Worm (Caenorhabditis elegans) whole organism, midembryonic: Measurements from ENCODE around the gene ZK6.6.

Experiments
- T22C8.4 ChIP-seq: fragments of 200-800 bp; sonication (Bioruptor generic); IDR thresholded peaks from 2 replicates; pipeline ENCODE4 v1.3.6; 2022; ENCODE audit warnings: missing genetic modification characterization, missing compliant biosample characterization
- cog-1 ChIP-seq: sonication (generic microtip); optimal IDR thresholded peaks from 2 replicates; lab custom pipeline; 2016; ENCODE audit warnings: missing genetic modification characterization, missing compliant biosample characterization
- flt-1 ChIP-seq: fragments of 200-800 bp; sonication (Bioruptor generic); IDR thresholded peaks from 2 replicates; pipeline ENCODE4 v1.3.6; 2022; ENCODE audit warnings: missing genetic modification characterization, missing compliant biosample characterization
- klf-2 ChIP-seq: fragments of 200-800 bp; sonication (Bioruptor generic); conservative IDR thresholded peaks from 2 replicates; pipeline ENCODE4 v1.3.6; 2022; ENCODE audit warnings: missing genetic modification reagents, missing genetic modification characterization, missing compliant biosample characterization
- med-1 ChIP-seq: sonication (generic microtip); optimal IDR thresholded peaks from 2 replicates; lab custom pipeline; 2017; ENCODE audit warnings: missing genetic modification characterization, mild to moderate bottlenecking, missing compliant biosample characterization, antibody characterized with exemption, missing genetic modification reagents; ENCODE audit not compliant: insufficient read depth
- ref-1 ChIP-seq: fragments of 200-800 bp; sonication (Bioruptor generic); conservative IDR thresholded peaks from 2 replicates; pipeline ENCODE4 v1.3.6; 2022; ENCODE audit warnings: missing genetic modification reagents, missing genetic modification characterization, missing compliant biosample characterization
- tab-1 ChIP-seq: fragments of 200-800 bp; sonication (Bioruptor generic); IDR thresholded peaks from 2 replicates; pipeline ENCODE4 v1.3.6; 2022; ENCODE audit warnings: missing genetic modification characterization, missing compliant biosample characterization
- ztf-23 ChIP-seq: fragments of 200-800 bp; sonication (Bioruptor generic); IDR thresholded peaks from 2 replicates; pipeline ENCODE4 v1.3.6; 2022; ENCODE audit warnings: missing genetic modification reagents, missing genetic modification characterization, missing compliant biosample characterization
- ztf-29 ChIP-seq: fragments of 200-800 bp; sonication (Bioruptor generic); IDR thresholded peaks from 2 replicates; pipeline ENCODE4 v1.3.6; 2022; ENCODE audit warnings: missing genetic modification reagents, missing genetic modification characterization, missing compliant biosample characterization

ZK6.6 gene

ce11 chrV:414630-415029 is 26.1 kb downstream of the ZK6.6 start, which contains the start of gene dod-19:
Gene dod-19, minus strand, starts transcription at chrV:414759.
- no peak for TF ChIP-seq ztf-29 (GFP tag; lab: Robert Waterston, UW)
- no peak for TF ChIP-seq flt-1 (GFP tag; lab: Robert Waterston, UW)
- no peak for TF ChIP-seq ref-1
- no peak for TF ChIP-seq ztf-23 (GFP tag; lab: Robert Waterston, UW)
- TF ChIP-seq tab-1 (GFP tag; lab: Robert Waterston, UW): no peak
- TF ChIP-seq T22C8.4: no peak
- TF ChIP-seq cog-1: no peak

- TF ChIP-seq med-1 (GFP tag; lab: Kevin White, UChicago) (no peak), ztf-29 (GFP tag; lab: Robert Waterston, UW) (no peak), flt-1 (GFP tag; lab: Robert Waterston, UW) (no peak), ref-1 (no peak), tab-1 (GFP tag; lab: Robert Waterston, UW) (no peak), T22C8.4 (no peak), cog-1 (no peak), ztf-23 (GFP tag; lab: Robert Waterston, UW) (no peak), klf-2 (GFP tag; lab: Robert Waterston, UW) (no peak)
Measured at ce11 chrV:415072-415471, 26.6 kb downstream of the ZK6.6 start.

- no peak for TF ChIP-seq med-1 (GFP tag; lab: Kevin White, UChicago)
- TF ChIP-seq ztf-23 (GFP tag; lab: Robert Waterston, UW): no peak
- TF ChIP-seq tab-1 (GFP tag; lab: Robert Waterston, UW): no peak
- no peak for TF ChIP-seq ref-1
- TF ChIP-seq cog-1: no peak
- no peak for TF ChIP-seq klf-2 (GFP tag; lab: Robert Waterston, UW)
- TF ChIP-seq flt-1 (GFP tag; lab: Robert Waterston, UW): no peak
- no peak for TF ChIP-seq ztf-29 (GFP tag; lab: Robert Waterston, UW)
- no peak for TF ChIP-seq T22C8.4
Measured at ce11 chrV:417656-418353, 29.3 kb downstream of the ZK6.6 start, which contains the start of gene irg-8. Gene irg-8, minus strand, starts transcription at chrV:417706.

ce11 chrV:418432-418831 is 29.9 kb downstream of the ZK6.6 start, which contains the start of gene Y39D8A.1:
Gene Y39D8A.1, plus strand, starts transcription at chrV:418732.
- TF ChIP-seq T22C8.4 (no peak), flt-1 (GFP tag; lab: Robert Waterston, UW) (no peak), ztf-23 (GFP tag; lab: Robert Waterston, UW) (no peak), tab-1 (GFP tag; lab: Robert Waterston, UW) (no peak), med-1 (GFP tag; lab: Kevin White, UChicago) (no peak), klf-2 (GFP tag; lab: Robert Waterston, UW) (no peak), ref-1 (no peak), ztf-29 (GFP tag; lab: Robert Waterston, UW) (no peak), cog-1 (no peak)

- TF ChIP-seq flt-1 (GFP tag; lab: Robert Waterston, UW): no peak
- TF ChIP-seq ztf-23 (GFP tag; lab: Robert Waterston, UW): no peak
- no peak for TF ChIP-seq ref-1
- no peak for TF ChIP-seq ztf-29 (GFP tag; lab: Robert Waterston, UW)
- no peak for TF ChIP-seq tab-1 (GFP tag; lab: Robert Waterston, UW)
- no peak for TF ChIP-seq klf-2 (GFP tag; lab: Robert Waterston, UW)
Measured at ce11 chrV:422133-422532, 33.6 kb downstream of the ZK6.6 start, which contains the start of gene dod-20. Gene dod-20, plus strand, starts transcription at chrV:422433.

ce11 chrV:424140-424539 is 35.6 kb downstream of the ZK6.6 start, which contains the start of gene B0554.5:
Gene B0554.5, plus strand, starts transcription at chrV:424440.
- TF ChIP-seq flt-1 (GFP tag; lab: Robert Waterston, UW) (no peak), T22C8.4 (no peak), med-1 (GFP tag; lab: Kevin White, UChicago) (no peak), cog-1 (no peak), ztf-23 (GFP tag; lab: Robert Waterston, UW) (no peak), ztf-29 (GFP tag; lab: Robert Waterston, UW) (no peak), tab-1 (GFP tag; lab: Robert Waterston, UW) (no peak), ref-1 (no peak), klf-2 (GFP tag; lab: Robert Waterston, UW) (no peak)

- TF ChIP-seq med-1 (GFP tag; lab: Kevin White, UChicago) (no peak), klf-2 (GFP tag; lab: Robert Waterston, UW) (no peak), T22C8.4 (no peak), ref-1 (no peak), tab-1 (GFP tag; lab: Robert Waterston, UW) (no peak), flt-1 (GFP tag; lab: Robert Waterston, UW) (no peak), cog-1 (no peak), ztf-29 (GFP tag; lab: Robert Waterston, UW) (no peak), ztf-23 (GFP tag; lab: Robert Waterston, UW) (no peak)
Measured at ce11 chrV:428844-429243, 40.3 kb downstream of the ZK6.6 start, which contains the start of gene B0554.4. Gene B0554.4, plus strand, starts transcription at chrV:429144.

ce11 chrV:432991-433390 is 44.5 kb downstream of the ZK6.6 start:
- no peak for TF ChIP-seq klf-2 (GFP tag; lab: Robert Waterston, UW)
- no peak for TF ChIP-seq ztf-29 (GFP tag; lab: Robert Waterston, UW)
- no peak for TF ChIP-seq med-1 (GFP tag; lab: Kevin White, UChicago)
- no peak for TF ChIP-seq ref-1
- TF ChIP-seq tab-1 (GFP tag; lab: Robert Waterston, UW): no peak
- TF ChIP-seq flt-1 (GFP tag; lab: Robert Waterston, UW): no peak
- TF ChIP-seq T22C8.4: no peak
- TF ChIP-seq ztf-23 (GFP tag; lab: Robert Waterston, UW): no peak
- no peak for TF ChIP-seq cog-1

- TF ChIP-seq flt-1 (GFP tag; lab: Robert Waterston, UW) (no peak), ztf-23 (GFP tag; lab: Robert Waterston, UW) (no peak), ztf-29 (GFP tag; lab: Robert Waterston, UW) (no peak), ref-1 (no peak), T22C8.4 (no peak), med-1 (GFP tag; lab: Kevin White, UChicago) (no peak), tab-1 (GFP tag; lab: Robert Waterston, UW) (no peak), cog-1 (no peak), klf-2 (GFP tag; lab: Robert Waterston, UW) (no peak)
Measured at ce11 chrV:433898-434297, 45.4 kb downstream of the ZK6.6 start, which contains the start of gene B0554.2. Gene B0554.2, plus strand, starts transcription at chrV:434198.
